Fruit fly (Drosophila melanogaster) whole organism, embryonic: ENCODE data around the gene Sems.

ENCODE experiments used
- Asciz ChIP-seq: fragments of 200-800 bp; sonication (Bioruptor generic); optimal IDR thresholded peaks from 2 replicates; lab custom pipeline; 2017; ENCODE audit warnings: missing biosample characterization, mild to moderate bottlenecking, missing genetic modification characterization, missing genetic modification reagents
- CG17612 ChIP-seq: fragments of 200-800 bp; sonication (Bioruptor generic); IDR thresholded peaks from 2 replicates; pipeline ENCODE4 v1.3.6; 2022; ENCODE audit warnings: missing biosample characterization, missing genetic modification characterization
- CG33213 ChIP-seq: fragments of 200-800 bp; sonication (Bioruptor generic); optimal IDR thresholded peaks from 3 replicates; lab custom pipeline; 2016; ENCODE audit warnings: missing biosample characterization, missing genetic modification characterization
- CG4854 ChIP-seq: fragments of 200-800 bp; sonication (Bioruptor generic); optimal IDR thresholded peaks from 2 replicates; lab custom pipeline; 2016; ENCODE audit warnings: missing biosample characterization, missing genetic modification characterization, inconsistent platforms
- CG8478 ChIP-seq: fragments of >200 bp; optimal IDR thresholded peaks from 2 replicates; lab custom pipeline; 2018
- Lpt ChIP-seq: fragments of >200 bp; optimal IDR thresholded peaks from 2 replicates; lab custom pipeline; 2018; ENCODE audit warnings: missing biosample characterization, missing genetic modification characterization
- btn ChIP-seq: fragments of 200-800 bp; sonication (Bioruptor generic); optimal IDR thresholded peaks from 2 replicates; lab custom pipeline; 2016; ENCODE audit warnings: missing biosample characterization, missing genetic modification characterization
- cato ChIP-seq: fragments of 200-800 bp; sonication (Bioruptor generic); optimal IDR thresholded peaks from 2 replicates; lab custom pipeline; 2016; ENCODE audit warnings: missing biosample characterization, missing genetic modification characterization, borderline replicate concordance
- mld ChIP-seq: fragments of 200-800 bp; sonication (Bioruptor generic); IDR thresholded peaks from 3 replicates; pipeline ENCODE4 v1.3.6; 2022; ENCODE audit warnings: missing biosample characterization, missing genetic modification characterization; ENCODE audit not compliant: partially characterized antibody
- org-1 ChIP-seq: fragments of 200-800 bp; sonication (Bioruptor generic); optimal IDR thresholded peaks from 2 replicates; lab custom pipeline; 2017; ENCODE audit warnings: missing biosample characterization, missing genetic modification characterization

- TF ChIP-seq CG33213 (GFP tag; lab: Kevin White, UChicago) (no peak), CG4854 (no peak), CG17612 (GFP tag; lab: Robert Waterston, UW) (no peak), btn (no peak), org-1 (GFP tag; lab: Kevin White, UChicago) (no peak), cato (GFP tag; lab: Kevin White, UChicago) (no peak), Asciz (GFP tag; lab: Kevin White, UChicago) (no peak), CG8478 (lab: Kevin White, UChicago) (no peak), Lpt (GFP tag; lab: Kevin White, UChicago) (no peak), mld (GFP tag; lab: Robert Waterston, UW) (no peak)
These were observed 42.2 kb downstream of the Sems start for dm6 chr3L:20914375-20914774.
